Fruit fly (Drosophila melanogaster) whole organism, embryonic: ENCODE measurements around the gene Hand.

ENCODE experiments used
- Atf3 ChIP-seq: fragments of 200-800 bp; sonication (Bioruptor generic); optimal IDR thresholded peaks from 3 replicates; lab custom pipeline; 2016; ENCODE audit warnings: missing biosample characterization, missing genetic modification characterization
- B-H1 ChIP-seq: fragments of 200-800 bp; sonication (Bioruptor generic); IDR thresholded peaks from 3 replicates; pipeline ENCODE4 v1.3.6; 2022; ENCODE audit warnings: missing biosample characterization, missing genetic modification characterization
- BEAF-32 ChIP-seq: fragments of 200-800 bp; sonication (Bioruptor generic); optimal IDR thresholded peaks from 3 replicates; lab custom pipeline; 2017; ENCODE audit warnings: missing biosample characterization, missing genetic modification characterization, mild to moderate bottlenecking, moderate library complexity, missing genetic modification reagents
- CG10366 ChIP-seq: fragments of 200-800 bp; sonication (Bioruptor generic); IDR thresholded peaks from 2 replicates; pipeline ENCODE4 v1.3.6; 2022; ENCODE audit warnings: missing biosample characterization, missing genetic modification characterization
- CG10543 ChIP-seq: fragments of 200-800 bp; sonication (Bioruptor generic); optimal IDR thresholded peaks from 3 replicates; lab custom pipeline; 2017; ENCODE audit warnings: missing biosample characterization, mild to moderate bottlenecking, missing genetic modification characterization, moderate library complexity
- CG11085 ChIP-seq: fragments of 200-800 bp; sonication (Bioruptor generic); IDR thresholded peaks from 2 replicates; pipeline ENCODE4 v1.3.6; 2022; ENCODE audit warnings: missing biosample characterization, missing genetic modification characterization
- CG11723 ChIP-seq: fragments of 200-800 bp; sonication (Bioruptor generic); optimal IDR thresholded peaks from 2 replicates; lab custom pipeline; 2017; ENCODE audit warnings: missing biosample characterization, mild to moderate bottlenecking, missing genetic modification characterization
- CG13296 ChIP-seq: fragments of 200-800 bp; sonication (Bioruptor generic); optimal IDR thresholded peaks from 3 replicates; lab custom pipeline; 2018; ENCODE audit warnings: missing biosample characterization, mild to moderate bottlenecking, missing genetic modification characterization
- CG15269 ChIP-seq: fragments of 200-800 bp; sonication (Bioruptor generic); optimal IDR thresholded peaks from 2 replicates; lab custom pipeline; 2018; ENCODE audit warnings: missing biosample characterization, mild to moderate bottlenecking, missing genetic modification characterization, moderate library complexity
- CG17328 ChIP-seq: fragments of 200-800 bp; sonication (Bioruptor generic); IDR thresholded peaks from 2 replicates; pipeline ENCODE4 v1.3.6; 2022; ENCODE audit warnings: missing biosample characterization, missing genetic modification characterization
- CG17829 ChIP-seq: fragments of 200-800 bp; optimal IDR thresholded peaks from 2 replicates; lab custom pipeline; 2019; ENCODE audit warnings: missing biosample characterization, mild to moderate bottlenecking, missing genetic modification characterization, moderate library complexity
- CG31224 ChIP-seq: fragments of 200-800 bp; sonication (Bioruptor generic); IDR thresholded peaks from 2 replicates; pipeline ENCODE4 v1.3.6; 2022; ENCODE audit warnings: missing biosample characterization, missing genetic modification characterization
- CG31441 ChIP-seq: fragments of 200-800 bp; sonication (Bioruptor generic); IDR thresholded peaks from 2 replicates; pipeline ENCODE4 v1.3.6; 2022; ENCODE audit warnings: missing biosample characterization, missing genetic modification characterization
- CG33213 ChIP-seq: fragments of 200-800 bp; sonication (Bioruptor generic); optimal IDR thresholded peaks from 3 replicates; lab custom pipeline; 2016; ENCODE audit warnings: missing biosample characterization, missing genetic modification characterization
- CG33557 ChIP-seq: fragments of 200-800 bp; sonication (Bioruptor generic); optimal IDR thresholded peaks from 2 replicates; lab custom pipeline; 2019; ENCODE audit warnings: missing biosample characterization, mild to moderate bottlenecking, missing genetic modification characterization, moderate library complexity
- CG4424 ChIP-seq: fragments of 200-800 bp; sonication (Bioruptor generic); optimal IDR thresholded peaks from 3 replicates; lab custom pipeline; 2016; ENCODE audit warnings: missing biosample characterization, missing genetic modification characterization
- CG4617 ChIP-seq: fragments of 200-800 bp; sonication (Bioruptor generic); optimal IDR thresholded peaks from 3 replicates; lab custom pipeline; 2016; ENCODE audit warnings: missing biosample characterization, missing genetic modification characterization, borderline replicate concordance
- CG5953 ChIP-seq: fragments of 200-800 bp; sonication (Bioruptor generic); IDR thresholded peaks from 2 replicates; pipeline ENCODE4 v1.3.6; 2022; ENCODE audit warnings: missing biosample characterization, missing genetic modification characterization
- CG7372 ChIP-seq: fragments of 200-800 bp; sonication (Bioruptor generic); IDR thresholded peaks from 2 replicates; pipeline ENCODE4 v1.3.6; 2022; ENCODE audit warnings: missing biosample characterization, missing genetic modification characterization
- CG7987 ChIP-seq: fragments of 200-800 bp; sonication (Bioruptor generic); optimal IDR thresholded peaks from 2 replicates; lab custom pipeline; 2018; ENCODE audit warnings: missing biosample characterization, mild to moderate bottlenecking, missing genetic modification characterization, moderate library complexity
- CHES-1-like ChIP-seq: fragments of 200-800 bp; sonication (Bioruptor generic); optimal IDR thresholded peaks from 2 replicates; lab custom pipeline; 2016; ENCODE audit warnings: missing biosample characterization, missing genetic modification characterization
- H15 ChIP-seq: fragments of 200-800 bp; sonication (Bioruptor generic); IDR thresholded peaks from 3 replicates; pipeline ENCODE4 v1.3.6; 2022; ENCODE audit warnings: missing biosample characterization, missing genetic modification characterization
- HHEX ChIP-seq: fragments of 200-800 bp; sonication (Bioruptor generic); optimal IDR thresholded peaks from 3 replicates; lab custom pipeline; 2017; ENCODE audit warnings: missing biosample characterization, mild to moderate bottlenecking, missing genetic modification characterization, missing genetic modification reagents
- HmgZ ChIP-seq: fragments of 200-800 bp; sonication (Bioruptor generic); optimal IDR thresholded peaks from 2 replicates; lab custom pipeline; 2018; ENCODE audit warnings: missing biosample characterization, mild to moderate bottlenecking, missing genetic modification characterization
- MBD-R2 ChIP-seq: fragments of 200-800 bp; sonication (Bioruptor generic); IDR thresholded peaks from 2 replicates; pipeline ENCODE4 v1.3.6; 2022; ENCODE audit warnings: missing biosample characterization, missing genetic modification characterization
- MESR4 ChIP-seq: fragments of 200-800 bp; sonication (Bioruptor generic); optimal IDR thresholded peaks from 2 replicates; lab custom pipeline; 2018; ENCODE audit warnings: missing biosample characterization, mild to moderate bottlenecking, missing genetic modification characterization, moderate library complexity
- Mad ChIP-seq: fragments of 200-800 bp; sonication (Bioruptor generic); optimal IDR thresholded peaks from 2 replicates; lab custom pipeline; 2016; ENCODE audit warnings: missing biosample characterization, missing genetic modification characterization
- NC2β ChIP-seq: fragments of 200-800 bp; sonication (Bioruptor generic); optimal IDR thresholded peaks from 2 replicates; lab custom pipeline; 2016; ENCODE audit warnings: missing biosample characterization, missing genetic modification characterization
- Optix ChIP-seq: fragments of 200-800 bp; sonication (Bioruptor generic); IDR thresholded peaks from 3 replicates; pipeline ENCODE4 v1.3.6; 2022; ENCODE audit warnings: missing biosample characterization, missing genetic modification characterization
- PHDP ChIP-seq: fragments of 200-800 bp; sonication (Bioruptor generic); optimal IDR thresholded peaks from 3 replicates; lab custom pipeline; 2018; ENCODE audit warnings: missing biosample characterization, mild to moderate bottlenecking, missing genetic modification characterization, moderate library complexity
- Rfx ChIP-seq: fragments of 200-800 bp; sonication (Bioruptor generic); IDR thresholded peaks from 2 replicates; pipeline ENCODE4 v1.3.6; 2022; ENCODE audit warnings: missing biosample characterization, missing genetic modification characterization
- Stat92E ChIP-seq, 3 experiments: fragments of >200 bp in 2 of 3; fragments of 200-800 bp in 1 of 3; sonication (Bioruptor generic) in 1 of 3; optimal IDR thresholded peaks; 2 replicates each; lab custom pipeline; 2017 to 2019; ENCODE audit warnings: missing biosample characterization in 3 of 3, missing genetic modification characterization in 3 of 3, mild to moderate bottlenecking in 1 of 3, moderate library complexity in 1 of 3
- abd-A ChIP-seq: fragments of 200-800 bp; sonication (Bioruptor generic); optimal IDR thresholded peaks from 3 replicates; lab custom pipeline; 2019; ENCODE audit warnings: missing biosample characterization, mild to moderate bottlenecking, missing genetic modification characterization, moderate library complexity
- chif ChIP-seq, 2 experiments: fragments of 200-800 bp; sonication (Bioruptor generic); optimal IDR thresholded peaks; 3 replicates each; lab custom pipeline; 2016; ENCODE audit warnings: missing biosample characterization in 2 of 2, missing genetic modification characterization in 2 of 2
- chinmo ChIP-seq: fragments of 200-800 bp; sonication (Bioruptor generic); IDR thresholded peaks from 4 replicates; pipeline ENCODE4 v1.3.6; 2022; ENCODE audit warnings: missing biosample characterization, missing genetic modification characterization; ENCODE audit not compliant: partially characterized antibody
- ci ChIP-seq: fragments of 200-800 bp; sonication (Bioruptor generic); IDR thresholded peaks from 3 replicates; pipeline ENCODE4 v1.3.6; 2022; ENCODE audit warnings: missing biosample characterization, missing genetic modification characterization
- eve ChIP-seq, 2 experiments: fragments of >200 bp; optimal IDR thresholded peaks; 2 replicates each; lab custom pipeline; 2017; ENCODE audit warnings: missing biosample characterization in 2 of 2, missing genetic modification characterization in 2 of 2
- gem ChIP-seq: fragments of 200-800 bp; sonication (Bioruptor generic); optimal IDR thresholded peaks from 2 replicates; lab custom pipeline; 2019; ENCODE audit warnings: missing biosample characterization, mild to moderate bottlenecking, missing genetic modification characterization, moderate library complexity
- her ChIP-seq: fragments of 200-800 bp; sonication (Bioruptor generic); optimal IDR thresholded peaks from 2 replicates; lab custom pipeline; 2016; ENCODE audit warnings: missing biosample characterization, missing genetic modification characterization
- lbe ChIP-seq: fragments of 200-800 bp; sonication (Bioruptor generic); optimal IDR thresholded peaks from 2 replicates; lab custom pipeline; 2016; ENCODE audit warnings: missing biosample characterization, mild to moderate bottlenecking, missing genetic modification characterization
- mld ChIP-seq: fragments of 200-800 bp; sonication (Bioruptor generic); IDR thresholded peaks from 3 replicates; pipeline ENCODE4 v1.3.6; 2022; ENCODE audit warnings: missing biosample characterization, missing genetic modification characterization; ENCODE audit not compliant: partially characterized antibody
- nmo ChIP-seq: fragments of 200-800 bp; sonication (Bioruptor generic); optimal IDR thresholded peaks from 2 replicates; lab custom pipeline; 2018; ENCODE audit warnings: missing biosample characterization, mild to moderate bottlenecking, missing genetic modification characterization, moderate library complexity
- phol ChIP-seq: fragments of 200-800 bp; sonication (Bioruptor generic); optimal IDR thresholded peaks from 3 replicates; lab custom pipeline; 2018; ENCODE audit warnings: missing biosample characterization, mild to moderate bottlenecking, missing genetic modification characterization, moderate library complexity
- pita ChIP-seq: fragments of 200-800 bp; sonication (Bioruptor generic); optimal IDR thresholded peaks from 2 replicates; lab custom pipeline; 2017; ENCODE audit warnings: missing biosample characterization, mild to moderate bottlenecking, missing genetic modification characterization
- pzg ChIP-seq: fragments of 200-800 bp; sonication (Bioruptor generic); optimal IDR thresholded peaks from 3 replicates; lab custom pipeline; 2018; ENCODE audit warnings: missing biosample characterization, mild to moderate bottlenecking, missing genetic modification characterization, moderate library complexity
- sna ChIP-seq: fragments of 200-800 bp; sonication (Bioruptor generic); IDR thresholded peaks from 2 replicates; pipeline ENCODE4 v1.3.6; 2022; ENCODE audit warnings: missing biosample characterization, missing genetic modification characterization; ENCODE audit not compliant: partially characterized antibody
- so ChIP-seq: fragments of 200-800 bp; sonication (Bioruptor generic); IDR thresholded peaks from 3 replicates; pipeline ENCODE4 v1.3.6; 2022; ENCODE audit warnings: missing biosample characterization, missing genetic modification characterization
- trh ChIP-seq: fragments of 200-800 bp; sonication (Bioruptor generic); optimal IDR thresholded peaks from 2 replicates; lab custom pipeline; 2016; ENCODE audit warnings: missing biosample characterization, missing genetic modification characterization
- unpg ChIP-seq: fragments of 200-800 bp; sonication (Bioruptor generic); optimal IDR thresholded peaks from 3 replicates; lab custom pipeline; 2018; ENCODE audit warnings: missing biosample characterization, mild to moderate bottlenecking, missing genetic modification characterization, moderate library complexity
- wek ChIP-seq: fragments of 200-800 bp; sonication (Bioruptor generic); optimal IDR thresholded peaks from 3 replicates; lab custom pipeline; 2018; ENCODE audit warnings: missing biosample characterization, mild to moderate bottlenecking, missing genetic modification characterization, moderate library complexity
- wor ChIP-seq: fragments of 200-800 bp; sonication (Bioruptor generic); IDR thresholded peaks from 2 replicates; pipeline ENCODE4 v1.3.6; 2022; ENCODE audit warnings: missing biosample characterization, missing genetic modification characterization
- zfh2 ChIP-seq: fragments of 200-800 bp; sonication (Bioruptor generic); optimal IDR thresholded peaks from 2 replicates; lab custom pipeline; 2016; ENCODE audit warnings: missing biosample characterization, missing genetic modification characterization

The Hand gene

dm6 chr2L:10266511-10266910 is 28.7 kb downstream of the Hand start, which contains the start of gene CG4953:
CG4953 (plus strand) TSS chr2L:10266703.
- no peak for TF ChIP-seq mld
- peak; percentile 0 for TF ChIP-seq phol
- TF ChIP-seq CG17829 = no peak
- no peak for TF ChIP-seq CG4424 (GFP tag; lab: Kevin White, UChicago)
- no peak for TF ChIP-seq BEAF-32 (GFP tag; lab: Kevin White, UChicago)
- TF ChIP-seq CG10543 (GFP tag; lab: Kevin White, UChicago) = no peak
- no peak for TF ChIP-seq H15 (GFP tag; lab: Robert Waterston, UW)
- no peak for TF ChIP-seq zfh2 (GFP tag; lab: Kevin White, UChicago)
- TF ChIP-seq CG17328 (GFP tag; lab: Robert Waterston, UW) = no peak
- no peak for TF ChIP-seq sna
- no peak for TF ChIP-seq wor (GFP tag; lab: Robert Waterston, UW)
- no peak for TF ChIP-seq gem
- no peak for TF ChIP-seq CG7987 (GFP tag; lab: Kevin White, UChicago)
- TF ChIP-seq CG10366 (GFP tag; lab: Robert Waterston, UW) = no peak
- no peak for TF ChIP-seq CG5953
- peak; percentile 66 for TF ChIP-seq MBD-R2
- TF ChIP-seq CG13296 (GFP tag; lab: Kevin White, UChicago) = no peak
- TF ChIP-seq trh (GFP tag; lab: Kevin White, UChicago) = no peak
- no peak for TF ChIP-seq PHDP (tag; lab: Kevin White, UChicago)
- TF ChIP-seq CG4617 (GFP tag; lab: Kevin White, UChicago) = peak; percentile 25
- no peak for TF ChIP-seq so (GFP tag; lab: Robert Waterston, UW)
- no peak for TF ChIP-seq Stat92E (GFP tag; optimal IDR thresholded peaks at IDR 0.05; lab: Kevin White, UChicago)
- TF ChIP-seq unpg (GFP tag; lab: Kevin White, UChicago) = no peak
- no peak for TF ChIP-seq NC2β
- TF ChIP-seq CG31224 = no peak
- TF ChIP-seq CG11723 (GFP tag; lab: Kevin White, UChicago) = no peak
- no peak for TF ChIP-seq CG11085 (GFP tag; lab: Robert Waterston, UW)
- no peak for TF ChIP-seq Atf3 (GFP tag; lab: Kevin White, UChicago)
- TF ChIP-seq nmo (GFP tag; lab: Kevin White, UChicago) = no peak
- no peak for TF ChIP-seq Mad
- TF ChIP-seq CG33557 (GFP tag; lab: Kevin White, UChicago) = no peak
- TF ChIP-seq pita (GFP tag; lab: Kevin White, UChicago) = no peak
- peak; percentile 33 for TF ChIP-seq MESR4 (GFP tag; lab: Kevin White, UChicago)
- no peak for TF ChIP-seq B-H1 (GFP tag; lab: Robert Waterston, UW)
- no peak for TF ChIP-seq CG31441
- TF ChIP-seq chif (GFP tag; optimal IDR thresholded peaks at IDR 0.05; lab: Kevin White, UChicago) = no peak
- no peak for TF ChIP-seq Rfx
- no peak for TF ChIP-seq HHEX
- TF ChIP-seq CHES-1-like (GFP tag; lab: Kevin White, UChicago) = no peak
- TF ChIP-seq lbe (GFP tag; lab: Kevin White, UChicago) = no peak
- no peak for TF ChIP-seq abd-A (tag; lab: Kevin White, UChicago)
- no peak for TF ChIP-seq eve (GFP tag; optimal IDR thresholded peaks at IDR 0.05; lab: Kevin White, UChicago)
- peak; percentile 44 for TF ChIP-seq pzg (GFP tag; lab: Kevin White, UChicago)
- TF ChIP-seq ci (GFP tag; lab: Robert Waterston, UW) = no peak
- TF ChIP-seq CG15269 (tag; lab: Kevin White, UChicago) = no peak
- TF ChIP-seq her (GFP tag; lab: Kevin White, UChicago) = no peak
- TF ChIP-seq Optix (GFP tag; lab: Robert Waterston, UW) = no peak
- no peak for TF ChIP-seq CG7372
- TF ChIP-seq HmgZ (tag; lab: Kevin White, UChicago) = no peak
- TF ChIP-seq wek (GFP tag; lab: Kevin White, UChicago) = peak; percentile 93
- no peak for TF ChIP-seq chinmo (GFP tag; lab: Robert Waterston, UW)
- TF ChIP-seq CG33213 = no peak
